Fruit fly (Drosophila melanogaster) whole organism, embryonic: ENCODE data around the gene Lim3.

Source experiments
- BEAF-32 ChIP-seq: fragments of 200-800 bp; sonication (Bioruptor generic); optimal IDR thresholded peaks from 3 replicates; lab custom pipeline; 2017; ENCODE audit warnings: missing biosample characterization, missing genetic modification characterization, mild to moderate bottlenecking, moderate library complexity, missing genetic modification reagents
- CG10267 ChIP-seq: fragments of 200-800 bp; sonication (Bioruptor generic); optimal IDR thresholded peaks from 2 replicates; lab custom pipeline; 2018; ENCODE audit warnings: missing biosample characterization, mild to moderate bottlenecking, missing genetic modification characterization, moderate library complexity
- CG13624 ChIP-seq: fragments of 200-800 bp; sonication (Bioruptor generic); optimal IDR thresholded peaks from 2 replicates; lab custom pipeline; 2016; ENCODE audit warnings: missing biosample characterization, missing genetic modification characterization
- CG14710 ChIP-seq: fragments of 200-800 bp; sonication (Bioruptor generic); optimal IDR thresholded peaks from 3 replicates; lab custom pipeline; 2019; ENCODE audit warnings: missing biosample characterization, mild to moderate bottlenecking, missing genetic modification characterization, moderate library complexity
- CG14860 ChIP-seq: fragments of 200-800 bp; sonication (Bioruptor generic); IDR thresholded peaks from 3 replicates; pipeline ENCODE4 v1.3.6; 2022; ENCODE audit warnings: missing biosample characterization, missing genetic modification characterization; ENCODE audit not compliant: partially characterized antibody
- CG14965 ChIP-seq: fragments of 200-800 bp; sonication (Bioruptor generic); optimal IDR thresholded peaks from 2 replicates; lab custom pipeline; 2016; ENCODE audit warnings: missing biosample characterization, missing genetic modification characterization, borderline replicate concordance
- CG15514 ChIP-seq: fragments of 200-800 bp; sonication (Bioruptor generic); optimal IDR thresholded peaks from 3 replicates; lab custom pipeline; 2017; ENCODE audit warnings: missing biosample characterization, missing genetic modification characterization, mild to moderate bottlenecking, moderate library complexity, missing genetic modification reagents
- CG1603 ChIP-seq: fragments of 200-800 bp; sonication (Bioruptor generic); optimal IDR thresholded peaks from 2 replicates; lab custom pipeline; 2019; ENCODE audit warnings: missing biosample characterization, mild to moderate bottlenecking, missing genetic modification characterization, moderate library complexity
- CG2116 ChIP-seq: fragments of 200-800 bp; sonication (Bioruptor generic); optimal IDR thresholded peaks from 3 replicates; lab custom pipeline; 2018; ENCODE audit warnings: missing biosample characterization, mild to moderate bottlenecking, missing genetic modification characterization
- CG2129 ChIP-seq: fragments of 200-800 bp; sonication (Bioruptor generic); IDR thresholded peaks from 2 replicates; pipeline ENCODE4 v1.3.6; 2022; ENCODE audit warnings: missing biosample characterization, missing genetic modification characterization; ENCODE audit not compliant: partially characterized antibody
- CG2202 ChIP-seq: fragments of 200-800 bp; sonication (Bioruptor generic); optimal IDR thresholded peaks from 2 replicates; lab custom pipeline; 2018; ENCODE audit warnings: missing biosample characterization, mild to moderate bottlenecking, missing genetic modification characterization
- CG3407 ChIP-seq: fragments of 200-800 bp; sonication (Bioruptor generic); optimal IDR thresholded peaks from 2 replicates; lab custom pipeline; 2018; ENCODE audit warnings: missing biosample characterization, mild to moderate bottlenecking, missing genetic modification characterization
- CG34224 ChIP-seq: fragments of 200-800 bp; sonication (Bioruptor generic); IDR thresholded peaks from 3 replicates; pipeline ENCODE4 v1.3.6; 2022; ENCODE audit warnings: missing biosample characterization, missing genetic modification characterization; ENCODE audit not compliant: partially characterized antibody
- CG4617 ChIP-seq: fragments of 200-800 bp; sonication (Bioruptor generic); optimal IDR thresholded peaks from 3 replicates; lab custom pipeline; 2016; ENCODE audit warnings: missing biosample characterization, missing genetic modification characterization, borderline replicate concordance
- CG6272 ChIP-seq: fragments of 200-800 bp; sonication (Bioruptor generic); IDR thresholded peaks from 2 replicates; pipeline ENCODE4 v1.3.6; 2022; ENCODE audit warnings: missing biosample characterization, missing genetic modification characterization
- Dll ChIP-seq: fragments of 200-800 bp; sonication (Bioruptor generic); IDR thresholded peaks from 4 replicates; pipeline ENCODE4 v1.3.6; 2022; ENCODE audit warnings: missing biosample characterization, missing genetic modification characterization; ENCODE audit not compliant: partially characterized antibody
- Doc2 ChIP-seq: fragments of 200-800 bp; sonication (Bioruptor generic); IDR thresholded peaks from 2 replicates; pipeline ENCODE4 v1.3.6; 2022; ENCODE audit warnings: missing biosample characterization, missing genetic modification characterization
- Doc3 ChIP-seq: fragments of 200-800 bp; sonication (Bioruptor generic); IDR thresholded peaks from 3 replicates; pipeline ENCODE4 v1.3.6; 2022; ENCODE audit warnings: missing biosample characterization, missing genetic modification characterization; ENCODE audit not compliant: partially characterized antibody
- Drgx ChIP-seq: fragments of 200-800 bp; sonication (Bioruptor generic); IDR thresholded peaks from 2 replicates; pipeline ENCODE4 v1.3.6; 2022; ENCODE audit warnings: missing biosample characterization, missing genetic modification characterization
- E2f2 ChIP-seq: fragments of 200-800 bp; sonication (Bioruptor generic); IDR thresholded peaks from 2 replicates; pipeline ENCODE4 v1.3.6; 2022; ENCODE audit warnings: missing biosample characterization, missing genetic modification characterization
- HHEX ChIP-seq: fragments of 200-800 bp; sonication (Bioruptor generic); optimal IDR thresholded peaks from 3 replicates; lab custom pipeline; 2017; ENCODE audit warnings: missing biosample characterization, mild to moderate bottlenecking, missing genetic modification characterization, missing genetic modification reagents
- HLHmδ ChIP-seq: fragments of 200-800 bp; sonication (Bioruptor generic); optimal IDR thresholded peaks from 2 replicates; lab custom pipeline; 2018; ENCODE audit warnings: missing biosample characterization, mild to moderate bottlenecking, missing genetic modification characterization, moderate library complexity
- Med ChIP-seq: fragments of 200-800 bp; sonication (Bioruptor generic); peaks from one replicate; lab custom pipeline; 2016; ENCODE audit warnings: missing biosample characterization, missing genetic modification characterization, mild to moderate bottlenecking, inconsistent platforms, moderate library complexity
- Meics ChIP-seq: fragments of 200-800 bp; sonication (Bioruptor generic); optimal IDR thresholded peaks from 2 replicates; lab custom pipeline; 2017; ENCODE audit warnings: missing biosample characterization, mild to moderate bottlenecking, missing genetic modification characterization
- Myb ChIP-seq: fragments of 200-800 bp; sonication (Bioruptor generic); optimal IDR thresholded peaks from 2 replicates; lab custom pipeline; 2016; ENCODE audit warnings: missing biosample characterization, missing genetic modification characterization
- NfI ChIP-seq: fragments of 200-800 bp; sonication (Bioruptor generic); optimal IDR thresholded peaks from 3 replicates; lab custom pipeline; 2018; ENCODE audit warnings: missing biosample characterization, mild to moderate bottlenecking, missing genetic modification characterization, moderate library complexity
- Pdp1 ChIP-seq, 2 experiments: fragments of 200-800 bp; sonication (Bioruptor generic); optimal IDR thresholded peaks; 3 replicates each; lab custom pipeline; 2016; ENCODE audit warnings: missing biosample characterization in 2 of 2, missing genetic modification characterization in 2 of 2, mild to moderate bottlenecking in 1 of 2, moderate library complexity in 1 of 2
- Poxn ChIP-seq: fragments of 200-800 bp; sonication (Bioruptor generic); IDR thresholded peaks from 2 replicates; pipeline ENCODE4 v1.3.6; 2022; ENCODE audit warnings: missing biosample characterization, missing genetic modification characterization
- Scr ChIP-seq: fragments of 200-800 bp; sonication (Bioruptor generic); IDR thresholded peaks from 2 replicates; pipeline ENCODE4 v1.3.6; 2022; ENCODE audit warnings: missing biosample characterization, missing genetic modification characterization; ENCODE audit not compliant: partially characterized antibody
- Sry-δ ChIP-seq: fragments of 200-800 bp; sonication (Bioruptor generic); optimal IDR thresholded peaks from 2 replicates; lab custom pipeline; 2016; ENCODE audit warnings: missing biosample characterization, missing genetic modification characterization
- disco-r ChIP-seq: fragments of 200-800 bp; sonication (Bioruptor generic); optimal IDR thresholded peaks from 2 replicates; lab custom pipeline; 2016; ENCODE audit warnings: missing biosample characterization, missing genetic modification characterization
- ftz-f1 ChIP-seq: fragments of 200-800 bp; sonication (Bioruptor generic); optimal IDR thresholded peaks from 2 replicates; lab custom pipeline; 2016; ENCODE audit warnings: missing biosample characterization, missing genetic modification characterization
- inv ChIP-seq: fragments of 200-800 bp; sonication (Bioruptor generic); IDR thresholded peaks from 2 replicates; pipeline ENCODE4 v1.3.6; 2022; ENCODE audit warnings: missing biosample characterization, missing genetic modification characterization; ENCODE audit not compliant: partially characterized antibody
- kah ChIP-seq: fragments of 200-800 bp; sonication (Bioruptor generic); optimal IDR thresholded peaks from 2 replicates; lab custom pipeline; 2018; ENCODE audit warnings: missing biosample characterization, mild to moderate bottlenecking, missing genetic modification characterization
- knrl ChIP-seq: fragments of 200-800 bp; sonication (Bioruptor generic); IDR thresholded peaks from 3 replicates; pipeline ENCODE4 v1.3.6; 2022; ENCODE audit warnings: missing biosample characterization, missing genetic modification characterization; ENCODE audit not compliant: partially characterized antibody
- peb ChIP-seq: fragments of 200-800 bp; sonication (Bioruptor generic); IDR thresholded peaks from 2 replicates; pipeline ENCODE4 v1.3.6; 2022; ENCODE audit warnings: missing biosample characterization, missing genetic modification characterization
- sna ChIP-seq: fragments of 200-800 bp; sonication (Bioruptor generic); IDR thresholded peaks from 2 replicates; pipeline ENCODE4 v1.3.6; 2022; ENCODE audit warnings: missing biosample characterization, missing genetic modification characterization; ENCODE audit not compliant: partially characterized antibody
- ssp ChIP-seq: fragments of 200-800 bp; sonication (Bioruptor generic); IDR thresholded peaks from 2 replicates; pipeline ENCODE4 v1.3.6; 2022; ENCODE audit warnings: missing biosample characterization, missing genetic modification characterization
- vnd ChIP-seq: fragments of 200-800 bp; sonication (Bioruptor generic); IDR thresholded peaks from 3 replicates; pipeline ENCODE4 v1.3.6; 2022; ENCODE audit warnings: missing biosample characterization, missing genetic modification characterization; ENCODE audit not compliant: partially characterized antibody

Gene Lim3

DNA sequence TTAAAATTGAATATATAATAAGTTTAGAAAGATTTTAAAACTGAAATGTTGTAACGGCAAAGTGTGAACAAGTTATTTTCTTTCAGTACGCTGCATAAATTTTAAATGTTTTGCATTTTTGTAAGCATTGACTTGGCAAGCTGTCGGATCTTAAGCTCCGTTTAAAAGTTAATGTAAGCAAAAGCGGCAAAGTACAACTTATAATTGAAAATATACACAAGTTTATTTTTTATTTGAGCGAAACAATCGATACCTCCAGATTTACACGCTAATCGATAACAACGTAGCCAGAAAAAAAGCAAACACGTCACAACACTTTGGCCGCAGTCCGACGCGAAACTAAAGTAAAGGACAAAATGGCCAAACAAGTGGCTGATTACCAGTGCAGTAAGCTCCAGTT is 66.6 kb downstream of the Lim3 start, which contains the start of gene Catsup (continued):
- TF ChIP-seq HHEX, result no peak
- TF ChIP-seq CG14710 (tag; lab: Kevin White, UChicago), result peak; percentile 22
- no peak for TF ChIP-seq CG3407
- peak; percentile 61 for TF ChIP-seq inv (GFP tag; lab: Robert Waterston, UW)
- TF ChIP-seq CG15514 (GFP tag; lab: Kevin White, UChicago), result peak; percentile 18
- peak; percentile 29 for TF ChIP-seq Med (GFP tag; lab: Kevin White, UChicago)
- no peak for TF ChIP-seq Doc2
- peak; percentile 61 for TF ChIP-seq Sry-δ (GFP tag; lab: Kevin White, UChicago)
- peak; percentile 17 for TF ChIP-seq CG4617
- peak; percentile 46 for TF ChIP-seq Myb
- peak; percentile 78 for TF ChIP-seq Doc3 (GFP tag; lab: Robert Waterston, UW)
- peak; percentile 6 for TF ChIP-seq CG1603
- no peak for TF ChIP-seq CG14965 (GFP tag; lab: Kevin White, UChicago)
- peak; percentile 78 for TF ChIP-seq sna (GFP tag; lab: Robert Waterston, UW)
- TF ChIP-seq ftz-f1 (GFP tag; lab: Kevin White, UChicago), result no peak
- TF ChIP-seq Poxn (GFP tag; lab: Robert Waterston, UW), result no peak
- peak; percentile 74 for TF ChIP-seq CG2116 (GFP tag; lab: Kevin White, UChicago)
- TF ChIP-seq knrl (GFP tag; lab: Robert Waterston, UW), result peak; percentile 75
- TF ChIP-seq peb (GFP tag; lab: Robert Waterston, UW), result no peak
- TF ChIP-seq CG34224 (GFP tag; lab: Robert Waterston, UW), result peak; percentile 58
- TF ChIP-seq CG13624 (GFP tag; lab: Kevin White, UChicago), result no peak
- peak; percentile 81 for TF ChIP-seq Scr (GFP tag; lab: Robert Waterston, UW)
- peak; percentile 85 for TF ChIP-seq Dll (GFP tag; lab: Robert Waterston, UW)
- peak; percentile 73 for TF ChIP-seq BEAF-32 (GFP tag; lab: Kevin White, UChicago)
- TF ChIP-seq kah (GFP tag; lab: Kevin White, UChicago), result no peak
- TF ChIP-seq CG2129, result no peak; the same call in 1 of the 2 replicates
- no peak for TF ChIP-seq CG6272
- peak; percentile 33 for TF ChIP-seq CG10267 (tag; lab: Kevin White, UChicago)
- TF ChIP-seq vnd (GFP tag; lab: Robert Waterston, UW), result peak; percentile 49; the same call in 1 of the 3 replicates
- TF ChIP-seq, all 482 proteins: peak for 55

DNA sequence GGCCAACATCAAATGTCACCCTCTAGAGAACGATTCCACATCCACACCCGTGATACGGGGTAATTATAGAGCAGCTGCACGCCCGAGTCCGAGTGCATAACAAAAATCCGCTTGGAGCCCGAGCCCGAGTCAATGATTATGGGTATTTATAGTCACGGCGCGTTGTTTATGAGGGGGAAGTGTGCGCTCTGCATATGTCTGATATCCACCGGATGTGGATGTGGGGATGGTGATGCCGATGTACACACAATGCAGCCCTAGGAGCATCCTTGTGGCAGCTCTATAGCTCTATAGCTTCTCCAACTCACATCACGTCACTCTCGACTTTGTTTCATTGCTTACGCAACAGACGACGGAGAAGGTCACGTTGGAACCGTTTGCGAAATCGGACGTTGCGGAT is 70.8 kb downstream of the Lim3 start:
- TF ChIP-seq NfI (GFP tag; lab: Kevin White, UChicago) (no peak), E2f2 (GFP tag; lab: Robert Waterston, UW) (0 out of 2 replicates have a peak, but pooled peaks have one; percentile 7), Meics (GFP tag; lab: Kevin White, UChicago) (no peak), CG14860 (GFP tag; lab: Robert Waterston, UW) (0 out of 3 replicates have a peak, but pooled peaks have one; percentile 29), disco-r (GFP tag; lab: Kevin White, UChicago) (no peak), HLHmδ (GFP tag; lab: Kevin White, UChicago) (peak; percentile 67), Med (GFP tag; lab: Kevin White, UChicago) (peak; percentile 59), ssp (GFP tag; lab: Robert Waterston, UW) (peak; percentile 13; the same call in 1 of the 2 replicates), Pdp1 (GFP tag; optimal IDR thresholded peaks at IDR 0.05; lab: Kevin White, UChicago) (peak in 1 of 2 experiments; percentile 59), Drgx (GFP tag; lab: Robert Waterston, UW) (0 out of 2 replicates have a peak, but pooled peaks have one; percentile 9), CG2202 (tag; lab: Kevin White, UChicago) (no peak)
- TF ChIP-seq, all 482 proteins: peak for 7
